Fruit fly (Drosophila melanogaster): ENCODE measurements around the gene CG3527.
A peak's percentile ranks its signal among the peaks of the same experiment; 100 is the strongest.

CG3527 gene

DNA sequence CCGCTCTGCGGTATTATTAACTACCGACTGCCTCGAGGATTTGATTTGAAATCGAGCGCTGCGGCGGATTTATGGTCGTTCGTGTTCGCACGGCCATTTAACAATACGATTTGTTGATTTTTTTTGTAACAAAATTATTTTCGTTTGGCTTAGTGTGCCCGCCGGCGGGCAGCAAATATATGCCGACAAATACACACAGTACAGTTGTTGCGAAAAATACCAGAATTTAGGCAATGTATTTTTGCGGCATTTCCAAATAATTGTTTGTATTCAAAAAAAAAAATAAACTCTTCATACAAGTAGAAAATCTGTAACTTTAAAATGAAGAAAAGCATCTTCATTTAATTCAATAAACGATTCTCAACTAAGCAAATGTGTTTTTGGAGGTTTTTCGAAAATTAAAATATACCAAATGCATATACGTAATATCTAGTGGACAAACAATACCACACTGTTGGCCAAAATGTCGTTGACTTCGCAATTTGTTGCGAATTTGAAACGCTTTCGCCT lies 3.1 kb upstream of the CG3527 start, which contains the start of the genes Usf and CG15912 (continued):
- TF ChIP-seq Bgb (GFP tag; IDR thresholded peaks at IDR 0.05; ENCODE audit: partially characterized antibody): 0 out of 2 replicates have a peak, but pooled peaks have one; percentile 2
- peak; percentile 15 for TF ChIP-seq CG2116 (GFP tag; optimal IDR thresholded peaks at IDR 0.05)
- TF ChIP-seq H15 (GFP tag; IDR thresholded peaks at IDR 0.05): no peak
- no peak for TF ChIP-seq mirr (GFP tag; optimal IDR thresholded peaks at IDR 0.05)

DNA sequence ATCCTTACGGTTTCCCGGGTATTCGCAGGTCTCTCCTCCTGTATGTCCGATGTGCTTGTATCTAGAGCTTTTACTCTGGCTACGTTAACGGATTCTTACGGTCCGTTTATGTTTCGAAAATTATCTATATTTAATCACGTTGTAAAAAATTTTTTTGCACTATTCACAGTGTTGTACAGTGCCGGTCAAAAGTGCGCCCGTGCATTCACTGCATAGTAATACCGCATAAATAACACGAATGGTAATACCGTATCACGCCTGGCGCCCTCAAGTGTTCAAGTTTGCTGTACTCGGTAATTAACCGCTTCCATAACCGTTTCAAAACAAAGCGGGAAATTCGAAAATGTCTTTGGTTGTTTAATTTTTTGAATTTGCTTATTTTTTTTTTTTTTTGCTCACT lies 2.2 kb downstream of the CG3527 start, which contains the start of gene CG11444:
Gene CG11444 (minus strand): TSS at position 400 of the 400 bp plus-strand sequence.
- TF ChIP-seq Spps (tag; optimal IDR thresholded peaks at IDR 0.05) (no peak), CG2678 (tag; optimal IDR thresholded peaks at IDR 0.05) (no peak), CG17359 (tag; optimal IDR thresholded peaks at IDR 0.05) (peak; percentile 27), sens (GFP tag) (peak; percentile 82), Deaf1 (tag; optimal IDR thresholded peaks at IDR 0.05) (no peak), mld (GFP tag; IDR thresholded peaks at IDR 0.05; ENCODE audit: partially characterized antibody) (no peak), CG13624 (GFP tag; optimal IDR thresholded peaks at IDR 0.05) (peak; percentile 50), CG13287 (GFP tag; IDR thresholded peaks at IDR 0.05; ENCODE audit: partially characterized antibody) (peak; percentile 66; the same call in 1 of the 2 replicates), emc (GFP tag; optimal IDR thresholded peaks at IDR 0.05) (no peak), CG2202 (tag; optimal IDR thresholded peaks at IDR 0.05) (no peak), CG17186 (GFP tag; optimal IDR thresholded peaks at IDR 0.05) (peak; percentile 45), Med (GFP tag) (peak; percentile 94), Atf-2 (GFP tag; optimal IDR thresholded peaks at IDR 0.05) (no peak), pzg (GFP tag; optimal IDR thresholded peaks at IDR 0.05) (peak; percentile 96), Sry-β (GFP tag; optimal IDR thresholded peaks at IDR 0.05) (no peak), br (optimal IDR thresholded peaks at IDR 0.05) (no peak), Sry-δ (GFP tag; optimal IDR thresholded peaks at IDR 0.05) (peak; percentile 55), CG11093 (GFP tag; IDR thresholded peaks at IDR 0.05) (no peak), CG12155 (GFP tag; optimal IDR thresholded peaks at IDR 0.05) (peak; percentile 27), ERR (GFP tag; optimal IDR thresholded peaks at IDR 0.05) (peak; percentile 5), CG13296 (GFP tag; optimal IDR thresholded peaks at IDR 0.05) (no peak), gsb-n (tag; optimal IDR thresholded peaks at IDR 0.05) (peak; percentile 34), CG1603 (tag; optimal IDR thresholded peaks at IDR 0.05) (peak; percentile 84), maf-S (GFP tag; optimal IDR thresholded peaks at IDR 0.05) (peak; percentile 36), HLH54F (GFP tag; optimal IDR thresholded peaks at IDR 0.05) (peak; percentile 32), Chrac-16 (GFP tag; optimal IDR thresholded peaks at IDR 0.05) (peak; percentile 5), CG10147 (GFP tag; optimal IDR thresholded peaks at IDR 0.05) (peak; percentile 10), Asciz (GFP tag; optimal IDR thresholded peaks at IDR 0.05) (no peak), gfzf (GFP tag; optimal IDR thresholded peaks at IDR 0.05) (peak; percentile 96), CG3847 (GFP tag; IDR thresholded peaks at IDR 0.05) (peak; percentile 76), caup (GFP tag; optimal IDR thresholded peaks at IDR 0.05; ENCODE audit: severe bottlenecking) (peak; percentile 49), cad (GFP tag; optimal IDR thresholded peaks at IDR 0.05) (no peak), pb (GFP tag; optimal IDR thresholded peaks at IDR 0.05) (peak; percentile 3), CG4617 (GFP tag; optimal IDR thresholded peaks at IDR 0.05; ENCODE audit: borderline replicate concordance) (peak; percentile 76), Oli (tag; optimal IDR thresholded peaks at IDR 0.05) (no peak), pho (GFP tag; optimal IDR thresholded peaks at IDR 0.05) (peak; percentile 45), NfI (GFP tag; optimal IDR thresholded peaks at IDR 0.05) (peak; percentile 54), MTF-1 (GFP tag; optimal IDR thresholded peaks at IDR 0.05; ENCODE audit: borderline replicate concordance) (peak; percentile 40), Dek (tag; optimal IDR thresholded peaks at IDR 0.05) (peak; percentile 15), Max (GFP tag; optimal IDR thresholded peaks at IDR 0.05) (peak; percentile 40), NK7.1 (GFP tag; optimal IDR thresholded peaks at IDR 0.05) (no peak), Doc2 (GFP tag; IDR thresholded peaks at IDR 0.05) (no peak), pfk (GFP tag; optimal IDR thresholded peaks at IDR 0.05) (peak; percentile 44), gcm (GFP tag; optimal IDR thresholded peaks at IDR 0.05) (no peak), CG5953 (GFP tag; IDR thresholded peaks at IDR 0.05) (no peak)
